Worm (Caenorhabditis elegans): Measurements from ENCODE around the gene unc-52.

ce11 chrII:14647550-14647949, 36.7 kb downstream of the unc-52 start:
- TF ChIP-seq che-1 (tag; optimal IDR thresholded peaks at IDR 0.05): no peak
- TF ChIP-seq ama-1 (optimal IDR thresholded peaks at IDR 0.05): no peak
- no peak for TF ChIP-seq nfya-1 (tag; optimal IDR thresholded peaks at IDR 0.05)
- no peak for TF ChIP-seq pha-4 (tag; optimal IDR thresholded peaks at IDR 0.05)
- no peak for TF ChIP-seq hlh-6 (tag; optimal IDR thresholded peaks at IDR 0.05)
